Fruit fly (Drosophila melanogaster) whole organism, larva: Measurements from ENCODE around the gene Cpr72Eb.
A peak's percentile ranks its signal among the peaks of the same experiment; 100 is the strongest.

ENCODE experiments used
- noc ChIP-seq: fragments of 200-800 bp; sonication (Bioruptor generic); optimal IDR thresholded peaks from 3 replicates; lab custom pipeline; 2019; ENCODE audit warnings: missing biosample characterization, mild to moderate bottlenecking, missing genetic modification characterization, moderate library complexity

Cpr72Eb gene

dm6 chr3L:16364599-16364998 is at the start of gene Cpr72Eb:
Gene Cpr72Eb (plus strand): TSS chr3L:16364899.
- TF ChIP-seq noc (tag; lab: Kevin White, UChicago): no peak

DNA sequence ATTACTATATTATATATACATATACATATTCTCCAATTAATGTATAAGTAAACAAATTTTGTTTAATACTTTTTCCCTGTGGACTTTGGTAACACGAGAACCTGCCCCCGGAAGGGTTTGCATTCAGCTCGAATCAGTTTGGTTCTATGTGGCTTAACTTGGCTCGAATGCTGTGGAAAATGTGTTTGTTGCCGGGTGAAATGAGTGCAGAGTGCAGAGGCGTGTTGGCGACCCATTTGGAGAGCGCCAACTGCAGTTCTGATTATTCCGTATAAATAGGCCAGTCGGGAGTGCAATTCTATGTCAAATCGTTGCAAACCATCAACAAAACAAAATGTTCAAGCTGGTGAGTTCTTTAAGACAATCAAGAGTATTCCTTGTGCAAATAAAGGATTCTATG is 47.0 kb upstream of the Cpr72Eb start, which contains the start of gene Nplp3:
TSS of gene Nplp3 (plus strand) at position 301 of the 400 bp plus-strand sequence.
- no peak for TF ChIP-seq noc (tag; lab: Kevin White, UChicago)

- no peak for TF ChIP-seq noc (tag; lab: Kevin White, UChicago)
Measured at dm6 chr3L:16319399-16319906, 45.2 kb upstream of the Cpr72Eb start, which contains the start of the genes CG13041 and CG13060. Gene CG13041 (minus strand): TSS chr3L:16319526. Gene CG13060 (plus strand): TSS chr3L:16319856.

DNA sequence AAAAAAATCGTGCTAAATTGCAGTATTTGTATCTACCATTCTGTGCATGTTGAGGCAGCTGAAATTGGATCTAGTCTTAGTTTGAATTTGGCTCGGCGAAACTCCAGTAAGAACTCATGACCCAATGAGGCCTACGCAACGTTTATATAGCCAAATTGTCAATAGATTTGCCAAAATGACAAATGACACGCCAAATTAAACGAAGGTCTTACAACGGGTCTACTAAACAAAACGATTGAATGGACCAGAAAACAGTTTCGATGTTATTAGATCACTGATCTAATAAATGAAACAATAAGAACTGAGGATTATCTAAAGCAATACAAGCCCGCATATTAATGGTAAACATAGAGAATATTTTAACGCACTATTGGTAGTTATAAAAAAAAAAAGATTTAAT is 43.5 kb upstream of the Cpr72Eb start, which contains the start of gene CG42718:
TSS of gene CG42718 (minus strand) at position 101 of the 400 bp plus-strand sequence.
- no peak for TF ChIP-seq noc (tag; lab: Kevin White, UChicago)

DNA sequence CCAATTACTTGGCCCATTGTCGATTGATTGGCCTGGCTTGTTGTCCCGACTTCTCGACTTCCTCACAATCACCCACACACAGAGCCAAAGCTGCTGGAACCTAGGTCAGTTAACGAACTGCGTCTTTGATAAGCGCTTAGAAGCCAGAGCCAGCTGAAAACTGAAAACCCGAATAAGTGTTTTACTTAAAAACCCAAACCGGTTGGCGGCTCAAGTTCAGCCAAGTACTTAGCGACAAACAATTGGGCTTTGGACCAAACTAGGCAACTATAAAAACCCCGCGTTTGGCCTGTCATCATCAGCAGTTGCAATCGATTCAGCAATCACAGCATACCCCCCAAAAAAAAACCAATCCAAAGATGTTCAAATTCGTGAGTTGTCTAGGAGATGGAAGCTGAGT is 41.3 kb upstream of the Cpr72Eb start, which contains the start of gene CG13059:
TSS of gene CG13059 (plus strand) at position 301 of the 400 bp plus-strand sequence.
- TF ChIP-seq noc (tag; lab: Kevin White, UChicago): no peak

DNA sequence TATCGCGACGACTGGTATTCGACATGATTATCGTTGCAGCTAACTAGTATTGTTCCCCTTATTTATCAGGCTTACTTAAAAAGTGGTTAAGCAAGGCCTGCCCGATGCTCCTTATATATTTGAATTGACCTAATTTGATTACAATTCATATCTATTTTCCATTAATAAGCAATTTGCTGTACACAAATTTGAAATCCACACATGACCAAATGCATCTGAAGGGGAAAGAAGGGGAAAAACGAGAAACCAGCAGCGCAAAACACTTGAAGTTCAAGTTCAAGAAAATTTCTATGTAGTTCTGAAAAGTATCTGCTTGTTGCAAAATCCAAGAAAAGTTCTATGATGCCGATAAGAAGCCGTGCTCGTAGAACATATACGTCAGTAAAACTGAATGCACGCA is 38.0 kb upstream of the Cpr72Eb start, which contains the start of the genes CG13040 and CG13039:
TSS of gene CG13040 (minus strand) at position 101 of the 400 bp plus-strand sequence.
TSS of gene CG13039 (minus strand) at position 106 of the 400 bp plus-strand sequence.
- no peak for TF ChIP-seq noc (tag; lab: Kevin White, UChicago)

DNA sequence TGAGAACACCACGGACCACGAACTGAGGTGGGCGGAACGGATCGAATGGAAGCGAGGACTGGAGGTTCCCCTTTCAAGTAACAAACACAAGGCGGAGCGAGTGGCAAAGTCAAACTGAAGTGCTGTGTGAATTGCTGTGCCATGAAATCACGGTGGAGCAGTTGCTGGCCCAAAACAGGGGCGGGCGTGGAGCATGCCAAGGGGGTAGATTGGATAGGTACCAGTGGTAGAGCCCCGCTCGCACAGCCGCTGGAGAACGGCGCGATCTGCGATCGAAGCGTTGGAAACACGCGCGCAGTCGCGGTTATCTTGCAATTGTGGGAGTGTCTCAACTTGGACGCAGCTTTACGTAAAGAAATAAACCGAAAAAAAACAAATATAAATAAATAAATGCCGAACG is 36.9 kb upstream of the Cpr72Eb start, which contains the start of gene CG13038:
TSS of gene CG13038 (minus strand) at position 118 of the 400 bp plus-strand sequence.
- TF ChIP-seq noc (tag; lab: Kevin White, UChicago): no peak

dm6 chr3L:16328207-16328891 is 36.4 kb upstream of the Cpr72Eb start, which contains the start of gene CG13058:
Gene CG13058 (plus strand): TSS chr3L:16328841.
- peak; percentile 75 for TF ChIP-seq noc (tag; lab: Kevin White, UChicago)

dm6 chr3L:16329495-16329894 is 35.2 kb upstream of the Cpr72Eb start, which contains the start of gene CG33061:
Gene CG33061 (plus strand): TSS chr3L:16329795.
- no peak for TF ChIP-seq noc (tag; lab: Kevin White, UChicago)

dm6 chr3L:16330740-16331139 is 34.0 kb upstream of the Cpr72Eb start, which contains the start of gene CG33060:
Gene CG33060 (plus strand): TSS chr3L:16331040.
- TF ChIP-seq noc (tag; lab: Kevin White, UChicago): no peak

DNA sequence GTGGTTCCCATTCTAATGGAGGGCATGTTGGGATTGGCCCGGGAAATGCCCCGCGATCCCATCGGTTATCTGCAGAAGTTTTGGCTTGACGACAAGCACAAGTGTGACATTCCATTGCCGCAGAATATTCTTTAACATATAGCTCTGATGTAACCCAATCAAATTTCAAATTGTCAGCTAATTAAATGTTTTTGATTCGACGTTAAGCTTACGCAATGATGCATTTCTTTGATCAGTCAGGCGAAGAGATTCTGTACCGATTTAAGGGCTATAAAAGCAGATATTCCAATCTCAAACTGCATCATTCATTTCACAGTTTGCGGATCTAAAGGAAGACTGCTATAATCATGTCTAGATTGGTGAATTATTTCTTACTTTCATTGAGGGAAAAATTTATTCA is 33.1 kb upstream of the Cpr72Eb start, which contains the start of gene retinin:
TSS of gene retinin (plus strand) at position 301 of the 400 bp plus-strand sequence.
- no peak for TF ChIP-seq noc (tag; lab: Kevin White, UChicago)

dm6 chr3L:16333013-16333412 is 31.7 kb upstream of the Cpr72Eb start, which contains the start of gene CG13056:
Gene CG13056 (plus strand): TSS chr3L:16333313.
- TF ChIP-seq noc (tag; lab: Kevin White, UChicago): no peak

DNA sequence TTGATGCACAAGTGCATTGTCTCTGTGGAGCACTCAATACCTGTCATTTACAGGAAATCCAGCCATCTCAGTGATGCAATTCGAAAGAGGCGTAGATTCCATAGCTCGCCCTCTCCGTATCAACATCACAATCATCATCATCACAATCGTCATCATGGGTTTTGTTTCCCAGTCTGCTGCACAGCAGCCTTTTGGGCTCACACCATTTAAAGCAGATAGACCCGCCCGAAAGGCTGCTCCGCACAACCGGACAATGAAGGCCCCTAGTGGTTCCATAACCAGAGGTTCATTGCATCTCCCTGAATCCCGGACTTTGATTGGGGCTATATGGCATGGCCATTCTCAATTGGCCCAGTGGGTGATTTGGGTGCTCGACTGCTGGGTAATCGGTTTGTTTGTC is 29.8 kb upstream of the Cpr72Eb start:
- no peak for TF ChIP-seq noc (tag; lab: Kevin White, UChicago)

- no peak for TF ChIP-seq noc (tag; lab: Kevin White, UChicago)
Measured at dm6 chr3L:16337739-16338138, 27.0 kb upstream of the Cpr72Eb start.

DNA sequence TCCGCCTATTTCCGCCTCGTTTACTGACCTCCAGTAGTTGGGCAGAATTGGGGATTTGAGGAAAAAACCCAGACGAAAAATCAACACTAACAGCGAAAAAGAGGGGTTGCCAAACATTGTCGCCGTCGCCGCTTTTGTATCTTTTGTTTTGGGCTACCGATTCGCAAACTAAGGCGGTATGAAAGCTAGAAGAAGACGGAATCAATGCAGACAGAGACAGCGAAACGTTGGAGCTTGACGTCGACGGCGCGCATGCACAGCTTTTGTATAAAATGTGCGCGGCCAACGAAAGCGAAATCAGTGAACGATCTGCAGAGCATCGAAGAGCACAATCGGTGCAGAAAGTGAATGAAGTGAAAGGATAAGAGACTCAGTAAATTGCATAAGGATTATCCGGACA is 26.0 kb upstream of the Cpr72Eb start, which contains the start of gene CG4998:
TSS of gene CG4998 (plus strand) at position 301 of the 400 bp plus-strand sequence.
- TF ChIP-seq noc (tag; lab: Kevin White, UChicago): no peak

dm6 chr3L:16339463-16339862 is 25.2 kb upstream of the Cpr72Eb start:
- TF ChIP-seq noc (tag; lab: Kevin White, UChicago): no peak
